Worm (Caenorhabditis elegans) whole organism, L1 larva: ENCODE results near the gene nono-1.

ENCODE experiments used
- C04F5.9 ChIP-seq: sonication (generic microtip); optimal IDR thresholded peaks from 2 replicates; lab custom pipeline; 2016; ENCODE audit warnings: missing genetic modification characterization, missing compliant biosample characterization
- C34B4.2 ChIP-seq: sonication (generic microtip); optimal IDR thresholded peaks from 2 replicates; lab custom pipeline; 2017; ENCODE audit warnings: mild to moderate bottlenecking, missing genetic modification characterization, missing compliant biosample characterization
- F16B12.6 ChIP-seq: fragments of 150-350 bp; optimal IDR thresholded peaks from 2 replicates; lab custom pipeline; 2014; ENCODE audit warnings: missing biosample characterization, missing genetic modification characterization
- ceh-63 ChIP-seq: fragments of 200-800 bp; sonication (Bioruptor generic); optimal IDR thresholded peaks from 2 replicates; lab custom pipeline; 2018; ENCODE audit warnings: mild to moderate bottlenecking, missing genetic modification characterization, missing compliant biosample characterization
- ceh-88 ChIP-seq: fragments of 200-800 bp; sonication (Bioruptor generic); IDR thresholded peaks from 2 replicates; pipeline ENCODE4 v1.3.6; 2022; ENCODE audit warnings: missing genetic modification characterization, missing compliant biosample characterization
- ceh-90 ChIP-seq: sonication (generic microtip); optimal IDR thresholded peaks from 2 replicates; lab custom pipeline; 2016; ENCODE audit warnings: missing genetic modification characterization, missing compliant biosample characterization
- dsc-1 ChIP-seq: sonication (generic microtip); optimal IDR thresholded peaks from 2 replicates; lab custom pipeline; 2016; ENCODE audit warnings: mild to moderate bottlenecking, missing genetic modification characterization, missing compliant biosample characterization
- efl-1 ChIP-seq, 4 experiments: fragments of 150-350 bp; optimal IDR thresholded peaks in 3 of 4; peaks in 1 of 4; 1 replicate in 1 of 4; 2 replicates in 3 of 4; lab custom pipeline; 2014; ENCODE audit warnings: missing biosample characterization in 2 of 4, missing genetic modification characterization in 2 of 4, missing genetic modification reagents in 2 of 4
- egl-27 ChIP-seq, 2 experiments: fragments of 150-350 bp in 1 of 2; sonication (generic microtip); optimal IDR thresholded peaks; 3 replicates each; lab custom pipeline; 2017 to 2018; ENCODE audit warnings: missing biosample characterization in 2 of 2, missing genetic modification characterization in 2 of 2, missing genetic modification reagents in 2 of 2
- elt-2 ChIP-seq: sonication (generic microtip); optimal IDR thresholded peaks from 2 replicates; lab custom pipeline; 2016; ENCODE audit warnings: missing genetic modification characterization, mild to moderate bottlenecking, inconsistent platforms, missing compliant biosample characterization, missing genetic modification reagents
- elt-3 ChIP-seq, 6 experiments: fragments of 150-350 bp in 1 of 6; sonication (generic microtip); optimal IDR thresholded peaks; 2 replicates each; lab custom pipeline; 2017 to 2018; ENCODE audit warnings: missing biosample characterization in 6 of 6, missing genetic modification characterization in 6 of 6, inconsistent platforms in 1 of 6
- fkh-10 ChIP-seq: sonication (generic microtip); optimal IDR thresholded peaks from 2 replicates; lab custom pipeline; 2017; ENCODE audit warnings: missing biosample characterization, missing genetic modification reagents, missing genetic modification characterization
- fos-1 ChIP-seq: fragments of 150-350 bp; optimal IDR thresholded peaks from 2 replicates; lab custom pipeline; 2014; ENCODE audit warnings: missing biosample characterization, missing genetic modification characterization
- grh-1 ChIP-seq: fragments of 200-800 bp; sonication (Bioruptor generic); IDR thresholded peaks from 2 replicates; pipeline ENCODE4 v1.3.6; 2022; ENCODE audit warnings: missing genetic modification reagents, missing genetic modification characterization, missing compliant biosample characterization
- jun-1 ChIP-seq: fragments of 150-350 bp; optimal IDR thresholded peaks from 2 replicates; lab custom pipeline; 2014; ENCODE audit warnings: missing biosample characterization, missing genetic modification reagents, missing genetic modification characterization
- lin-14 ChIP-seq: fragments of 200-800 bp; sonication (Bioruptor generic); optimal IDR thresholded peaks from 2 replicates; lab custom pipeline; 2018; ENCODE audit warnings: mild to moderate bottlenecking, missing genetic modification characterization, moderate library complexity, missing compliant biosample characterization
- lin-15B ChIP-seq: fragments of 150-350 bp; sonication (generic microtip); optimal IDR thresholded peaks from 3 replicates; lab custom pipeline; 2014; ENCODE audit warnings: missing biosample characterization, missing genetic modification characterization
- lin-39 ChIP-seq: fragments of 150-350 bp; optimal IDR thresholded peaks from 2 replicates; lab custom pipeline; 2014; ENCODE audit warnings: missing biosample characterization, missing genetic modification reagents, missing genetic modification characterization
- lir-3 ChIP-seq: sonication (generic microtip); optimal IDR thresholded peaks from 2 replicates; lab custom pipeline; 2016; ENCODE audit warnings: mild to moderate bottlenecking, missing genetic modification characterization, moderate library complexity, missing compliant biosample characterization; ENCODE audit not compliant: poor library complexity
- mab-9 ChIP-seq: fragments of 200-800 bp; sonication (Bioruptor generic); IDR thresholded peaks from 2 replicates; pipeline ENCODE4 v1.3.6; 2022; ENCODE audit warnings: missing genetic modification reagents, missing genetic modification characterization, missing compliant biosample characterization
- mep-1 ChIP-seq: fragments of 150-350 bp; optimal IDR thresholded peaks from 2 replicates; lab custom pipeline; 2014; ENCODE audit warnings: missing biosample characterization, missing genetic modification characterization
- nhr-11 ChIP-seq: fragments of 150-350 bp; optimal IDR thresholded peaks from 2 replicates; lab custom pipeline; 2014; ENCODE audit warnings: missing biosample characterization, missing genetic modification characterization
- nhr-12 ChIP-seq: sonication (generic microtip); optimal IDR thresholded peaks from 2 replicates; lab custom pipeline; 2017; ENCODE audit warnings: missing biosample characterization, missing genetic modification characterization
- nhr-20 ChIP-seq: sonication (generic microtip); optimal IDR thresholded peaks from 2 replicates; lab custom pipeline; 2016; ENCODE audit warnings: mild to moderate bottlenecking, missing genetic modification characterization, missing compliant biosample characterization
- nhr-237 ChIP-seq: fragments of 150-350 bp; optimal IDR thresholded peaks from 2 replicates; lab custom pipeline; 2014; ENCODE audit warnings: missing biosample characterization, missing genetic modification characterization
- nhr-28 ChIP-seq: fragments of 150-350 bp; optimal IDR thresholded peaks from 2 replicates; lab custom pipeline; 2014; ENCODE audit warnings: missing biosample characterization, missing genetic modification characterization
- nhr-47 ChIP-seq: sonication (generic microtip); optimal IDR thresholded peaks from 2 replicates; lab custom pipeline; 2016; ENCODE audit warnings: mild to moderate bottlenecking, missing genetic modification characterization, moderate library complexity, missing compliant biosample characterization
- nhr-84 ChIP-seq: sonication (generic microtip); optimal IDR thresholded peaks from 2 replicates; lab custom pipeline; 2017; ENCODE audit warnings: missing biosample characterization, missing genetic modification characterization
- nhr-85 ChIP-seq: sonication (generic microtip); peaks from one replicate; lab custom pipeline; 2016; ENCODE audit warnings: missing genetic modification characterization, inconsistent platforms, missing compliant biosample characterization
- pqm-1 ChIP-seq: sonication (generic microtip); optimal IDR thresholded peaks from 3 replicates; lab custom pipeline; 2017; ENCODE audit warnings: missing biosample characterization, missing genetic modification characterization
- rnt-1 ChIP-seq: sonication (generic microtip); optimal IDR thresholded peaks from 2 replicates; lab custom pipeline; 2016; ENCODE audit warnings: mild to moderate bottlenecking, missing genetic modification characterization, moderate library complexity, missing compliant biosample characterization
- snu-23 ChIP-seq: sonication (generic microtip); optimal IDR thresholded peaks from 2 replicates; lab custom pipeline; 2016; ENCODE audit warnings: missing genetic modification characterization, missing compliant biosample characterization
- sox-4 ChIP-seq: sonication (generic microtip); optimal IDR thresholded peaks from 2 replicates; lab custom pipeline; 2016; ENCODE audit warnings: missing genetic modification characterization, missing compliant biosample characterization
- sptf-1 ChIP-seq: fragments of 150-350 bp; optimal IDR thresholded peaks from 2 replicates; lab custom pipeline; 2014; ENCODE audit warnings: missing biosample characterization, missing genetic modification characterization
- tbx-2 ChIP-seq: sonication (generic microtip); optimal IDR thresholded peaks from 2 replicates; lab custom pipeline; 2016; ENCODE audit warnings: missing genetic modification characterization, missing compliant biosample characterization
- unc-130 ChIP-seq: fragments of 150-350 bp; optimal IDR thresholded peaks from 2 replicates; lab custom pipeline; 2017; ENCODE audit warnings: missing biosample characterization, missing genetic modification characterization, inconsistent platforms
- unc-30 ChIP-seq: sonication (generic microtip); optimal IDR thresholded peaks from 2 replicates; lab custom pipeline; 2017; ENCODE audit warnings: missing biosample characterization, missing genetic modification characterization
- unc-62 ChIP-seq: fragments of 150-350 bp; optimal IDR thresholded peaks from 2 replicates; lab custom pipeline; 2014; ENCODE audit warnings: missing biosample characterization, missing genetic modification reagents, missing genetic modification characterization
- unc-98 ChIP-seq: fragments of 200-800 bp; sonication (Bioruptor generic); IDR thresholded peaks from 2 replicates; pipeline ENCODE4 v1.3.6; 2022; ENCODE audit warnings: missing genetic modification characterization, missing compliant biosample characterization
- vab-15 ChIP-seq: sonication (generic microtip); optimal IDR thresholded peaks from 2 replicates; lab custom pipeline; 2017; ENCODE audit warnings: missing genotype, mild to moderate bottlenecking, missing genetic modification characterization, missing compliant biosample characterization
- zag-1 ChIP-seq: fragments of 150-350 bp; optimal IDR thresholded peaks from 2 replicates; lab custom pipeline; 2014; ENCODE audit warnings: missing biosample characterization, missing genetic modification characterization
- ztf-11 ChIP-seq, 2 experiments: sonication (generic microtip); optimal IDR thresholded peaks; 2 replicates each; lab custom pipeline; 2016 to 2017; ENCODE audit warnings: missing genetic modification characterization in 2 of 2, missing biosample characterization in 1 of 2, missing compliant biosample characterization in 1 of 2
- ztf-4 ChIP-seq: fragments of 150-350 bp; optimal IDR thresholded peaks from 2 replicates; lab custom pipeline; 2014; ENCODE audit warnings: missing biosample characterization, missing genetic modification characterization

nono-1 gene

ce11 chrIII:5939453-5940296, 18.4 kb downstream of the nono-1 start, which contains the start of gene ubq-1 (continued):
- TF ChIP-seq nhr-28 (tag; lab: Kevin White, UChicago) (no peak), nhr-47 (no peak), unc-62 (no peak), vab-15 (tag; lab: Kevin White, UChicago) (no peak), jun-1 (tag; lab: Kevin White, UChicago) (no peak), nhr-237 (tag; lab: Kevin White, UChicago) (no peak), dsc-1 (tag; lab: Kevin White, UChicago) (peak; percentile 14), sox-4 (tag; lab: Kevin White, UChicago) (no peak), lir-3 (no peak), elt-3 (tag; optimal IDR thresholded peaks at IDR 0.05; lab: Kevin White, UChicago) (no peak), fkh-10 (GFP tag; lab: Kevin White, UChicago) (no peak), ceh-88 (GFP tag; lab: Robert Waterston, UW) (no peak), ceh-63 (GFP tag; lab: Kevin White, UChicago) (no peak), C34B4.2 (tag; lab: Kevin White, UChicago) (no peak), ceh-90 (tag; lab: Kevin White, UChicago) (no peak), snu-23 (GFP tag; lab: Kevin White, UChicago) (peak; percentile 1), unc-98 (GFP tag; lab: Robert Waterston, UW) (no peak), egl-27 (tag; optimal IDR thresholded peaks at IDR 0.05; lab: Kevin White, UChicago) (no peak), lin-14 (GFP tag; lab: Kevin White, UChicago) (no peak), nhr-11 (tag; lab: Kevin White, UChicago) (no peak), elt-2 (tag; lab: Kevin White, UChicago) (peak; percentile 19), pqm-1 (tag; lab: Kevin White, UChicago) (no peak), nhr-84 (no peak), nhr-20 (tag; lab: Kevin White, UChicago) (no peak), unc-30 (no peak), ztf-4 (tag; lab: Kevin White, UChicago) (peak; percentile 42), C04F5.9 (tag; lab: Kevin White, UChicago) (no peak), sptf-1 (tag; lab: Kevin White, UChicago) (no peak), mep-1 (tag; lab: Kevin White, UChicago) (peak; percentile 34), zag-1 (tag; lab: Kevin White, UChicago) (no peak), tbx-2 (tag; lab: Kevin White, UChicago) (no peak), fos-1 (tag; lab: Kevin White, UChicago) (no peak), lin-15B (tag; lab: Kevin White, UChicago) (no peak), F16B12.6 (tag; lab: Kevin White, UChicago) (no peak), rnt-1 (tag; lab: Kevin White, UChicago) (peak; percentile 18), grh-1 (GFP tag; lab: Robert Waterston, UW) (no peak), nhr-85 (no peak), mab-9 (GFP tag; lab: Robert Waterston, UW) (no peak), unc-130 (tag; lab: Kevin White, UChicago) (no peak), ztf-11 (tag; optimal IDR thresholded peaks at IDR 0.05; lab: Kevin White, UChicago) (no peak), nhr-12 (tag; lab: Kevin White, UChicago) (no peak), lin-39 (tag; lab: Kevin White, UChicago) (no peak), efl-1 (optimal IDR thresholded peaks at IDR 0.05; lab: Kevin White, UChicago) (no peak), efl-1 (GFP tag; optimal IDR thresholded peaks at IDR 0.05 in 1 of 2; lab: Kevin White, UChicago) (peak in 1 of 2 experiments; percentile 65)
- TF ChIP-seq, all 84 proteins: peak for 11
